Worm (Caenorhabditis elegans) whole organism, L1 larva: Measurements from ENCODE around the gene nono-1.

Experiments used
- Y116A8C.19 ChIP-seq: sonication (generic microtip); optimal IDR thresholded peaks from 2 replicates; lab custom pipeline; 2016; ENCODE audit warnings: missing compliant biosample characterization, missing genetic modification characterization, borderline replicate concordance
- alr-1 ChIP-seq: fragments of 200-800 bp; sonication (Bioruptor generic); optimal IDR thresholded peaks from 2 replicates; lab custom pipeline; 2018; ENCODE audit warnings: borderline replicate concordance, mild to moderate bottlenecking, missing genetic modification characterization, missing compliant biosample characterization
- aly-2 ChIP-seq: fragments of 150-350 bp; optimal IDR thresholded peaks from 2 replicates; lab custom pipeline; 2014; ENCODE audit warnings: missing biosample characterization, missing genetic modification characterization
- blmp-1 ChIP-seq: fragments of 150-350 bp; optimal IDR thresholded peaks from 2 replicates; lab custom pipeline; 2014; ENCODE audit warnings: missing biosample characterization, missing genetic modification characterization
- ceh-63 ChIP-seq: fragments of 200-800 bp; sonication (Bioruptor generic); optimal IDR thresholded peaks from 2 replicates; lab custom pipeline; 2018; ENCODE audit warnings: mild to moderate bottlenecking, missing genetic modification characterization, missing compliant biosample characterization
- ceh-88 ChIP-seq: fragments of 200-800 bp; sonication (Bioruptor generic); IDR thresholded peaks from 2 replicates; pipeline ENCODE4 v1.3.6; 2022; ENCODE audit warnings: missing genetic modification characterization, missing compliant biosample characterization
- dpl-1 ChIP-seq, 3 experiments: fragments of 150-350 bp in 2 of 3; sonication (generic microtip) in 1 of 3; optimal IDR thresholded peaks; 2 replicates each; lab custom pipeline; 2014 to 2017; ENCODE audit warnings: missing biosample characterization in 3 of 3, missing genetic modification characterization in 3 of 3, missing genetic modification reagents in 3 of 3
- dsc-1 ChIP-seq: sonication (generic microtip); optimal IDR thresholded peaks from 2 replicates; lab custom pipeline; 2016; ENCODE audit warnings: mild to moderate bottlenecking, missing genetic modification characterization, missing compliant biosample characterization
- efl-1 ChIP-seq, 4 experiments: fragments of 150-350 bp; optimal IDR thresholded peaks in 3 of 4; peaks in 1 of 4; 1 replicate in 1 of 4; 2 replicates in 3 of 4; lab custom pipeline; 2014; ENCODE audit warnings: missing biosample characterization in 2 of 4, missing genetic modification characterization in 2 of 4, missing genetic modification reagents in 2 of 4
- efl-3 ChIP-seq: fragments of 200-800 bp; sonication (Bioruptor generic); optimal IDR thresholded peaks from 2 replicates; lab custom pipeline; 2018; ENCODE audit warnings: mild to moderate bottlenecking, missing genetic modification characterization, missing compliant biosample characterization
- egl-13 ChIP-seq: sonication (generic microtip); optimal IDR thresholded peaks from 2 replicates; lab custom pipeline; 2016; ENCODE audit warnings: missing genotype, missing genetic modification reagents, missing genetic modification characterization, missing compliant biosample characterization
- ets-5 ChIP-seq: fragments of 200-800 bp; sonication (Bioruptor generic); IDR thresholded peaks from 2 replicates; pipeline ENCODE4 v1.3.6; 2022; ENCODE audit warnings: missing genetic modification characterization, missing compliant biosample characterization
- fkh-8 ChIP-seq: sonication (generic microtip); optimal IDR thresholded peaks from 2 replicates; lab custom pipeline; 2016; ENCODE audit warnings: mild to moderate bottlenecking, missing genetic modification characterization, missing compliant biosample characterization
- grh-1 ChIP-seq: fragments of 200-800 bp; sonication (Bioruptor generic); IDR thresholded peaks from 2 replicates; pipeline ENCODE4 v1.3.6; 2022; ENCODE audit warnings: missing genetic modification reagents, missing genetic modification characterization, missing compliant biosample characterization
- hlh-4 ChIP-seq: sonication (generic microtip); optimal IDR thresholded peaks from 2 replicates; lab custom pipeline; 2016; ENCODE audit warnings: mild to moderate bottlenecking, missing genetic modification characterization, missing compliant biosample characterization
- hpl-2 ChIP-seq: fragments of 150-350 bp; optimal IDR thresholded peaks from 2 replicates; lab custom pipeline; 2014; ENCODE audit warnings: missing biosample characterization, missing genetic modification reagents, missing genetic modification characterization
- irx-1 ChIP-seq: sonication (generic microtip); optimal IDR thresholded peaks from 2 replicates; lab custom pipeline; 2016; ENCODE audit warnings: missing genetic modification characterization, missing compliant biosample characterization
- isw-1 ChIP-seq: fragments of 200-800 bp; sonication (Bioruptor generic); IDR thresholded peaks from 2 replicates; pipeline ENCODE4 v1.3.6; 2022; ENCODE audit warnings: missing genetic modification characterization, missing compliant biosample characterization
- jun-1 ChIP-seq: fragments of 150-350 bp; optimal IDR thresholded peaks from 2 replicates; lab custom pipeline; 2014; ENCODE audit warnings: missing biosample characterization, missing genetic modification reagents, missing genetic modification characterization
- lin-14 ChIP-seq: fragments of 200-800 bp; sonication (Bioruptor generic); optimal IDR thresholded peaks from 2 replicates; lab custom pipeline; 2018; ENCODE audit warnings: mild to moderate bottlenecking, missing genetic modification characterization, moderate library complexity, missing compliant biosample characterization
- lin-15B ChIP-seq: fragments of 150-350 bp; sonication (generic microtip); optimal IDR thresholded peaks from 3 replicates; lab custom pipeline; 2014; ENCODE audit warnings: missing biosample characterization, missing genetic modification characterization
- lin-35 ChIP-seq, 2 experiments: fragments of 150-350 bp; optimal IDR thresholded peaks; 2 replicates each; lab custom pipeline; 2014; ENCODE audit warnings: missing biosample characterization in 2 of 2, missing genetic modification characterization in 2 of 2, missing genetic modification reagents in 2 of 2
- lir-3 ChIP-seq: sonication (generic microtip); optimal IDR thresholded peaks from 2 replicates; lab custom pipeline; 2016; ENCODE audit warnings: mild to moderate bottlenecking, missing genetic modification characterization, moderate library complexity, missing compliant biosample characterization; ENCODE audit not compliant: poor library complexity
- lsy-2 ChIP-seq, 2 experiments: fragments of 150-350 bp; optimal IDR thresholded peaks; 2 replicates each; lab custom pipeline; 2014; ENCODE audit warnings: missing biosample characterization in 2 of 2, missing genetic modification characterization in 2 of 2
- mab-9 ChIP-seq: fragments of 200-800 bp; sonication (Bioruptor generic); IDR thresholded peaks from 2 replicates; pipeline ENCODE4 v1.3.6; 2022; ENCODE audit warnings: missing genetic modification reagents, missing genetic modification characterization, missing compliant biosample characterization
- mdl-1 ChIP-seq, 2 experiments: fragments of 150-350 bp; optimal IDR thresholded peaks; 2 replicates each; lab custom pipeline; 2014 to 2017; ENCODE audit warnings: missing biosample characterization in 2 of 2, missing genetic modification characterization in 2 of 2, inconsistent platforms in 1 of 2
- mef-2 ChIP-seq: fragments of 150-350 bp; optimal IDR thresholded peaks from 2 replicates; lab custom pipeline; 2014; ENCODE audit warnings: missing biosample characterization, missing genetic modification characterization
- mep-1 ChIP-seq: fragments of 150-350 bp; optimal IDR thresholded peaks from 2 replicates; lab custom pipeline; 2014; ENCODE audit warnings: missing biosample characterization, missing genetic modification characterization
- nhr-12 ChIP-seq: sonication (generic microtip); optimal IDR thresholded peaks from 2 replicates; lab custom pipeline; 2017; ENCODE audit warnings: missing biosample characterization, missing genetic modification characterization
- nhr-20 ChIP-seq: sonication (generic microtip); optimal IDR thresholded peaks from 2 replicates; lab custom pipeline; 2016; ENCODE audit warnings: mild to moderate bottlenecking, missing genetic modification characterization, missing compliant biosample characterization
- nhr-47 ChIP-seq: sonication (generic microtip); optimal IDR thresholded peaks from 2 replicates; lab custom pipeline; 2016; ENCODE audit warnings: mild to moderate bottlenecking, missing genetic modification characterization, moderate library complexity, missing compliant biosample characterization
- nhr-71 ChIP-seq: sonication (generic microtip); optimal IDR thresholded peaks from 2 replicates; lab custom pipeline; 2016; ENCODE audit warnings: mild to moderate bottlenecking, missing genetic modification characterization, moderate library complexity, missing compliant biosample characterization
- nhr-76 ChIP-seq: sonication (generic microtip); optimal IDR thresholded peaks from 2 replicates; lab custom pipeline; 2017; ENCODE audit warnings: missing biosample characterization, missing genetic modification characterization
- nhr-84 ChIP-seq: sonication (generic microtip); optimal IDR thresholded peaks from 2 replicates; lab custom pipeline; 2017; ENCODE audit warnings: missing biosample characterization, missing genetic modification characterization
- nhr-85 ChIP-seq: sonication (generic microtip); peaks from one replicate; lab custom pipeline; 2016; ENCODE audit warnings: missing genetic modification characterization, inconsistent platforms, missing compliant biosample characterization
- nhr-90 ChIP-seq: sonication (generic microtip); optimal IDR thresholded peaks from 2 replicates; lab custom pipeline; 2016; ENCODE audit warnings: mild to moderate bottlenecking, missing genetic modification characterization, missing compliant biosample characterization; ENCODE audit not compliant: poor library complexity
- pqm-1 ChIP-seq: sonication (generic microtip); optimal IDR thresholded peaks from 3 replicates; lab custom pipeline; 2017; ENCODE audit warnings: missing biosample characterization, missing genetic modification characterization
- rnt-1 ChIP-seq: sonication (generic microtip); optimal IDR thresholded peaks from 2 replicates; lab custom pipeline; 2016; ENCODE audit warnings: mild to moderate bottlenecking, missing genetic modification characterization, moderate library complexity, missing compliant biosample characterization
- skn-1 ChIP-seq: fragments of 150-350 bp; optimal IDR thresholded peaks from 2 replicates; lab custom pipeline; 2014; ENCODE audit warnings: missing biosample characterization, missing genetic modification characterization
- snpc-4 ChIP-seq: fragments of 150-350 bp; optimal IDR thresholded peaks from 2 replicates; lab custom pipeline; 2014; ENCODE audit warnings: missing biosample characterization, missing genetic modification characterization
- snu-23 ChIP-seq: sonication (generic microtip); optimal IDR thresholded peaks from 2 replicates; lab custom pipeline; 2016; ENCODE audit warnings: missing genetic modification characterization, missing compliant biosample characterization
- sox-4 ChIP-seq: sonication (generic microtip); optimal IDR thresholded peaks from 2 replicates; lab custom pipeline; 2016; ENCODE audit warnings: missing genetic modification characterization, missing compliant biosample characterization
- swsn-7 ChIP-seq: sonication (generic microtip); optimal IDR thresholded peaks from 2 replicates; lab custom pipeline; 2016; ENCODE audit warnings: missing genetic modification characterization, missing compliant biosample characterization
- unc-86 ChIP-seq: sonication (generic microtip); optimal IDR thresholded peaks from 2 replicates; lab custom pipeline; 2016; ENCODE audit warnings: missing genetic modification characterization, missing compliant biosample characterization
- unc-98 ChIP-seq: fragments of 200-800 bp; sonication (Bioruptor generic); IDR thresholded peaks from 2 replicates; pipeline ENCODE4 v1.3.6; 2022; ENCODE audit warnings: missing genetic modification characterization, missing compliant biosample characterization
- vab-15 ChIP-seq: sonication (generic microtip); optimal IDR thresholded peaks from 2 replicates; lab custom pipeline; 2017; ENCODE audit warnings: missing genotype, mild to moderate bottlenecking, missing genetic modification characterization, missing compliant biosample characterization
- xbp-1 ChIP-seq: sonication (generic microtip); optimal IDR thresholded peaks from 2 replicates; lab custom pipeline; 2016; ENCODE audit warnings: missing genetic modification characterization, missing compliant biosample characterization

nono-1 gene

DNA sequence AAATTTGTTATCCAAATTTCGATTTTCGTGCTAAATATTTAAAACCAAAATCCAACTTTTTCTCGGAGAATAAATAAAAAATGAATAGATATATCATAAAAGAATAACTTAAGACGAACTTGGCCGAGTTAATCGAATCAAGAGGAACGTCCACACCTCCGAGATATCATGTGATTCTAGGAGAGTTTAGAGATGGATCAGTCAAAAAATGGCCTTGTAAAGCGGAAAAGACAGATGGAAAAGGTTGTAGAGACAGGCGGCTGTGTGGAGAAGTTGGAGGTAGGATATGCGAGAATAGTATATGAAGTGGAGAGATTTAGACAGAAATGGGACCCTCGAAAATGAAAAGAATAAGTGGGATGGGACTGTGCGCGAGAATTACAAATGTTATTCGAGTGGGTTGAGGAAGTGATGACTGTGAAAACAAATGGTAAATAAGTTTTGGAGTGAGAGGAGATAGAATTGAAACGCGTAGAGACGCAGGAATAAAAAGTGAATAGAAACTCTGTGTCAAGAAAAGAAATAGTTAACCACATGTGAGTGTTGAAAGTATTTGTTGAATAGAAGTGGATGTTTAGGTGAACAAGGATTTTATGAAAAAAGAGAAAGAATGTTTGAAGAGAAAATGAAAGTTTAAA, 24.8 kb upstream of the nono-1 start:
- TF ChIP-seq irx-1 (tag; lab: Kevin White, UChicago) = no peak
- TF ChIP-seq efl-1 (optimal IDR thresholded peaks at IDR 0.05; lab: Kevin White, UChicago) = no peak
- no peak for TF ChIP-seq efl-1 (GFP tag; optimal IDR thresholded peaks at IDR 0.05 in 1 of 2; lab: Kevin White, UChicago)
- TF ChIP-seq snu-23 (GFP tag; lab: Kevin White, UChicago) = peak; percentile 13
- TF ChIP-seq efl-3 (GFP tag; lab: Kevin White, UChicago) = no peak
- TF ChIP-seq blmp-1 = peak; percentile 47
- no peak for TF ChIP-seq grh-1 (GFP tag; lab: Robert Waterston, UW)
- peak; percentile 8 for TF ChIP-seq swsn-7
- no peak for TF ChIP-seq mep-1 (tag; lab: Kevin White, UChicago)
- TF ChIP-seq nhr-90 (tag; lab: Kevin White, UChicago) = peak; percentile 1
- TF ChIP-seq ets-5 (GFP tag; lab: Robert Waterston, UW) = no peak
- no peak for TF ChIP-seq unc-98 (GFP tag; lab: Robert Waterston, UW)
- TF ChIP-seq nhr-84 (tag; lab: Kevin White, UChicago) = no peak
- no peak for TF ChIP-seq unc-86
- TF ChIP-seq lin-14 = peak; percentile 77
- TF ChIP-seq nhr-12 (tag; lab: Kevin White, UChicago) = no peak
- TF ChIP-seq lsy-2 (tag; optimal IDR thresholded peaks at IDR 0.05; lab: Kevin White, UChicago) = peak in 1 of 2 experiments; percentile 24
- no peak for TF ChIP-seq mef-2 (tag; lab: Kevin White, UChicago)
- TF ChIP-seq dsc-1 = no peak
- TF ChIP-seq nhr-85 (tag; lab: Kevin White, UChicago) = peak; percentile 81
- no peak for TF ChIP-seq egl-13 (tag; lab: Kevin White, UChicago)
- TF ChIP-seq nhr-20 (tag; lab: Kevin White, UChicago) = peak; percentile 9
- TF ChIP-seq lin-35 (GFP tag; optimal IDR thresholded peaks at IDR 0.05; lab: Kevin White, UChicago) = peak in 1 of 2 experiments; percentile 20
- TF ChIP-seq nhr-47 (tag; lab: Kevin White, UChicago) = no peak
- TF ChIP-seq ceh-88 (GFP tag; lab: Robert Waterston, UW) = no peak

DNA sequence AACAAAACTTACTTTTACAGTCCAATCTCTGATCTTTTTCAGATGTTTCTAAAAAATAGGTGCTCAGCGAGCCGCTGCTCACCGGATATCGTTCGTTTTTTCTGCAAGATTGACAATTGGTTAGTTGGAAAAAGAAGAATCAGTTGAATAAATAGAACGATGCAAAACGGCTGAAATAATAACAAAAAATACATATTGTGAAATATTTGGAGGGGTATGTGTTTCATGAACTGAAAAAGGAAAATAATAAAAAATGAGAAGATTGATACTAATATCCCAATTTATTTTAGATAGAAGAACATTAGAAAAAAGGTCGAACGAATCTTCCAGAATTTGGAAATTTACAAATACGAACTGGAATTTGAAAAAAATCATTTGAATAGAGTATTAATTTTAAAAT, 24.0 kb upstream of the nono-1 start, which contains the start of gene frm-2:
Gene frm-2 (minus strand): TSS at position 101 of the 400 bp plus-strand sequence.
- TF ChIP-seq dsc-1 (no peak), Y116A8C.19 (tag; lab: Kevin White, UChicago) (no peak), hpl-2 (GFP tag; lab: Kevin White, UChicago) (no peak), fkh-8 (no peak), nhr-71 (tag; lab: Kevin White, UChicago) (no peak), rnt-1 (tag; lab: Kevin White, UChicago) (no peak), mep-1 (tag; lab: Kevin White, UChicago) (no peak)

DNA sequence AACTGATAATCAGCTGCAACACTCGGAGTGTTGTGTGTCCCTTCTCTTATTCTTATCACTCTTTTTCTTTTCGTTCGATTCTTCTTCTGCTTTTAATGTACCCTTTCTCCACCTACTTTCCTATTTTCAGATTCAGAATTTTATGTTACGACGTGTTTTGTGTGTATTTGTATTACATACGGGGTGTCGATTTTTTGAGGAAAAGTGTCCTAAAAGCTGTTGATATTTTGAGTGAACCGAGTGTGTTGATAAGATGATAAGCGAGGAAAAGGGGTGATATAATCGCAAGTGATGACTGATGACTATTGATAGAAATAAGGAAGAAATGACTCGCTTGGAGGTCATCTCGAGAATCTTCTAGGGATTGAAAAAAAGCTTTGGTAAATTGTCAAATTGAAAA, 23.4 kb upstream of the nono-1 start:
- no peak for TF ChIP-seq nhr-90 (tag; lab: Kevin White, UChicago)
- TF ChIP-seq lir-3 = no peak
- no peak for TF ChIP-seq snu-23 (GFP tag; lab: Kevin White, UChicago)
- no peak for TF ChIP-seq efl-1 (optimal IDR thresholded peaks at IDR 0.05; lab: Kevin White, UChicago)
- no peak for TF ChIP-seq efl-1 (GFP tag; optimal IDR thresholded peaks at IDR 0.05 in 1 of 2; lab: Kevin White, UChicago)
- TF ChIP-seq dpl-1 (GFP tag; optimal IDR thresholded peaks at IDR 0.05; lab: Kevin White, UChicago) = no peak
- no peak for TF ChIP-seq pqm-1 (tag; lab: Kevin White, UChicago)
- no peak for TF ChIP-seq sox-4 (tag; lab: Kevin White, UChicago)
- no peak for TF ChIP-seq mab-9 (GFP tag; lab: Robert Waterston, UW)
- no peak for TF ChIP-seq nhr-76 (tag; lab: Kevin White, UChicago)
- no peak for TF ChIP-seq ceh-63
- TF ChIP-seq lin-15B (tag; lab: Kevin White, UChicago) = no peak
- TF ChIP-seq aly-2 (tag; lab: Kevin White, UChicago) = no peak
- no peak for TF ChIP-seq alr-1
- no peak for TF ChIP-seq isw-1 (GFP tag; lab: Robert Waterston, UW)
- TF ChIP-seq skn-1 (tag; lab: Kevin White, UChicago) = no peak
- TF ChIP-seq hlh-4 (tag; lab: Kevin White, UChicago) = no peak
- TF ChIP-seq efl-3 (GFP tag; lab: Kevin White, UChicago) = no peak
- no peak for TF ChIP-seq dsc-1
- TF ChIP-seq snpc-4 (tag; lab: Kevin White, UChicago) = no peak
- no peak for TF ChIP-seq vab-15 (tag; lab: Kevin White, UChicago)
- TF ChIP-seq ets-5 (GFP tag; lab: Robert Waterston, UW) = no peak
- no peak for TF ChIP-seq hpl-2 (GFP tag; lab: Kevin White, UChicago)
- TF ChIP-seq Y116A8C.19 (tag; lab: Kevin White, UChicago) = no peak
- peak; percentile 60 for TF ChIP-seq lin-14
- no peak for TF ChIP-seq mdl-1 (tag; optimal IDR thresholded peaks at IDR 0.05; lab: Kevin White, UChicago)
- peak; percentile 41 for TF ChIP-seq blmp-1
- no peak for TF ChIP-seq xbp-1 (tag; lab: Kevin White, UChicago)
- peak; percentile 22 for TF ChIP-seq jun-1
